Worm (Caenorhabditis elegans): ENCODE measurements around the gene dli-1.

The dli-1 gene

ce11 chrIV:13056026-13056425, 42.6 kb downstream of the dli-1 start, which contains the start of gene scl-1:
Gene scl-1 (plus strand): TSS chrIV:13056326.
- TF ChIP-seq nhr-47 (tag; optimal IDR thresholded peaks at IDR 0.05): no peak
- TF ChIP-seq lin-14 (GFP tag; optimal IDR thresholded peaks at IDR 0.05): no peak
- no peak for TF ChIP-seq zag-1 (tag; optimal IDR thresholded peaks at IDR 0.05)

- TF ChIP-seq efl-1 (optimal IDR thresholded peaks at IDR 0.05) (no peak), efl-1 (GFP tag; optimal IDR thresholded peaks at IDR 0.05 in 1 of 2) (peak in 1 of 2 experiments; percentile 17), ceh-82 (tag; optimal IDR thresholded peaks at IDR 0.05) (no peak)
Observed at ce11 chrIV:13052568-13052967, 46.0 kb downstream of the dli-1 start, which contains the start of gene F49E11.7. Gene F49E11.7 (plus strand): TSS chrIV:13052868.

- TF ChIP-seq ceh-90 (tag; optimal IDR thresholded peaks at IDR 0.05): no peak
Observed at ce11 chrIV:13051073-13051472, 47.5 kb downstream of the dli-1 start, which contains the start of gene scl-11. Gene scl-11 (plus strand): TSS chrIV:13051373.

ce11 chrIV:13048157-13048556, 50.4 kb downstream of the dli-1 start, which contains the start of gene scl-10:
Gene scl-10 (plus strand): TSS chrIV:13048457.
- TF ChIP-seq nhr-84 (tag; optimal IDR thresholded peaks at IDR 0.05) (no peak), nhr-47 (tag; optimal IDR thresholded peaks at IDR 0.05) (no peak), lin-35 (GFP tag; optimal IDR thresholded peaks at IDR 0.05) (no peak), hlh-4 (tag; optimal IDR thresholded peaks at IDR 0.05) (no peak), ceh-82 (tag; optimal IDR thresholded peaks at IDR 0.05) (no peak), unc-98 (GFP tag; IDR thresholded peaks at IDR 0.05) (no peak), snu-23 (GFP tag; optimal IDR thresholded peaks at IDR 0.05) (no peak), fkh-4 (tag; optimal IDR thresholded peaks at IDR 0.05; ENCODE audit: borderline replicate concordance) (no peak), lsy-2 (tag; optimal IDR thresholded peaks at IDR 0.05) (no peak), pqm-1 (tag; optimal IDR thresholded peaks at IDR 0.05) (no peak), fkh-8 (tag; optimal IDR thresholded peaks at IDR 0.05) (no peak), lir-3 (tag; optimal IDR thresholded peaks at IDR 0.05; ENCODE audit: poor library complexity) (no peak), lin-15B (tag; optimal IDR thresholded peaks at IDR 0.05) (no peak), nhr-19 (GFP tag; conservative IDR thresholded peaks at IDR 0.05) (no peak), nhr-11 (tag; optimal IDR thresholded peaks at IDR 0.05) (no peak), zag-1 (tag; optimal IDR thresholded peaks at IDR 0.05) (no peak)

Data from whole organism, L1 larva.